Worm (Caenorhabditis elegans) whole organism, L1 larva: Measurements from ENCODE around the gene T04C9.3.

Experiments
- ama-1 ChIP-seq: fragments of 150-350 bp; optimal IDR thresholded peaks from 2 replicates; lab custom pipeline; 2014
- nhr-12 ChIP-seq: sonication (generic microtip); optimal IDR thresholded peaks from 2 replicates; lab custom pipeline; 2017; ENCODE audit warnings: missing biosample characterization, missing genetic modification characterization
- ztf-11 ChIP-seq, 2 experiments: sonication (generic microtip); optimal IDR thresholded peaks; 2 replicates each; lab custom pipeline; 2016 to 2017; ENCODE audit warnings: missing genetic modification characterization in 2 of 2, missing biosample characterization in 1 of 2, missing compliant biosample characterization in 1 of 2

- TF ChIP-seq nhr-12 (no peak), ama-1 (lab: Kevin White, UChicago) (no peak), ztf-11 (tag; optimal IDR thresholded peaks at IDR 0.05; lab: Kevin White, UChicago) (no peak)
These were observed 9.4 kb upstream of the T04C9.3 start for ce11 chrIII:5976021-5976420.
